Fruit fly (Drosophila melanogaster) whole organism, prepupa: ENCODE measurements around the gene bel.

ENCODE experiments used
- CG10631 ChIP-seq: fragments of 200-800 bp; sonication (Bioruptor generic); optimal IDR thresholded peaks from 2 replicates; lab custom pipeline; 2016; ENCODE audit warnings: missing biosample characterization, missing genetic modification characterization
- CG10669 ChIP-seq: fragments of 200-800 bp; sonication (Bioruptor generic); optimal IDR thresholded peaks from 3 replicates; lab custom pipeline; 2018; ENCODE audit warnings: missing biosample characterization, mild to moderate bottlenecking, missing genetic modification characterization, moderate library complexity
- CG11294 ChIP-seq: fragments of 200-800 bp; sonication (Bioruptor generic); IDR thresholded peaks from 2 replicates; pipeline ENCODE4 v1.3.6; 2022; ENCODE audit warnings: missing biosample characterization, missing genetic modification characterization
- CG11762 ChIP-seq: fragments of 200-800 bp; sonication (Bioruptor generic); optimal IDR thresholded peaks from 3 replicates; lab custom pipeline; 2016; ENCODE audit warnings: missing biosample characterization, missing genetic modification characterization; ENCODE audit not compliant: insufficient read depth
- CG11902 ChIP-seq: fragments of 200-800 bp; sonication (Bioruptor generic); optimal IDR thresholded peaks from 3 replicates; lab custom pipeline; 2016; ENCODE audit warnings: missing biosample characterization, missing genetic modification characterization
- CG15336 ChIP-seq: fragments of 200-800 bp; sonication (Bioruptor generic); IDR thresholded peaks from 2 replicates; pipeline ENCODE4 v1.3.6; 2022; ENCODE audit warnings: missing biosample characterization, missing genetic modification characterization
- CG16779 ChIP-seq: fragments of 200-800 bp; sonication (Bioruptor generic); optimal IDR thresholded peaks from 3 replicates; lab custom pipeline; 2017; ENCODE audit warnings: missing biosample characterization, mild to moderate bottlenecking, missing genetic modification characterization
- CG3032 ChIP-seq: fragments of 200-800 bp; optimal IDR thresholded peaks from 2 replicates; lab custom pipeline; 2019; ENCODE audit warnings: missing biosample characterization, mild to moderate bottlenecking, missing genetic modification characterization, moderate library complexity
- CG31627 ChIP-seq: fragments of 200-800 bp; sonication (Bioruptor generic); optimal IDR thresholded peaks from 3 replicates; lab custom pipeline; 2016; ENCODE audit warnings: missing biosample characterization, missing genetic modification characterization
- CG32006 ChIP-seq: fragments of 200-800 bp; sonication (Bioruptor generic); optimal IDR thresholded peaks from 3 replicates; lab custom pipeline; 2017; ENCODE audit warnings: missing biosample characterization, mild to moderate bottlenecking, missing genetic modification characterization
- CG34406 ChIP-seq: fragments of 200-800 bp; sonication (Bioruptor generic); optimal IDR thresholded peaks from 3 replicates; lab custom pipeline; 2016; ENCODE audit warnings: missing biosample characterization, missing genetic modification characterization
- CG3919 ChIP-seq: fragments of 200-800 bp; sonication (Bioruptor generic); optimal IDR thresholded peaks from 3 replicates; lab custom pipeline; 2016; ENCODE audit warnings: missing biosample characterization, missing genetic modification characterization
- CG4318 ChIP-seq: fragments of 200-800 bp; sonication (Bioruptor generic); optimal IDR thresholded peaks from 3 replicates; lab custom pipeline; 2017; ENCODE audit warnings: missing biosample characterization, mild to moderate bottlenecking, missing genetic modification characterization
- CG6163 ChIP-seq: fragments of 200-800 bp; sonication (Bioruptor generic); IDR thresholded peaks from 3 replicates; pipeline ENCODE4 v1.3.6; 2022; ENCODE audit warnings: missing biosample characterization, missing genetic modification characterization
- CG6276 ChIP-seq: fragments of 200-800 bp; sonication (Bioruptor generic); optimal IDR thresholded peaks from 2 replicates; lab custom pipeline; 2017; ENCODE audit warnings: missing biosample characterization, mild to moderate bottlenecking, missing genetic modification characterization
- CG6792 ChIP-seq: fragments of 200-800 bp; sonication (Bioruptor generic); optimal IDR thresholded peaks from 3 replicates; lab custom pipeline; 2016; ENCODE audit warnings: missing biosample characterization, missing genetic modification characterization
- CG6808 ChIP-seq: fragments of 200-800 bp; sonication (Bioruptor generic); optimal IDR thresholded peaks from 3 replicates; lab custom pipeline; 2017; ENCODE audit warnings: missing biosample characterization, missing genetic modification characterization, mild to moderate bottlenecking, moderate library complexity, missing genetic modification reagents
- CG7368 ChIP-seq: fragments of 200-800 bp; sonication (Bioruptor generic); optimal IDR thresholded peaks from 3 replicates; lab custom pipeline; 2016; ENCODE audit warnings: missing biosample characterization, missing genetic modification characterization
- CG8119 ChIP-seq: fragments of 200-800 bp; sonication (Bioruptor generic); IDR thresholded peaks from 3 replicates; pipeline ENCODE4 v1.3.6; 2022; ENCODE audit warnings: missing biosample characterization, missing genetic modification characterization
- CG8319 ChIP-seq: fragments of 200-800 bp; sonication (Bioruptor generic); optimal IDR thresholded peaks from 3 replicates; lab custom pipeline; 2016; ENCODE audit warnings: missing biosample characterization, missing genetic modification characterization
- CG8632 ChIP-seq: fragments of 200-800 bp; sonication (Bioruptor generic); optimal IDR thresholded peaks from 3 replicates; lab custom pipeline; 2016; ENCODE audit warnings: missing biosample characterization, missing genetic modification characterization
- CG9139 ChIP-seq: fragments of 200-800 bp; sonication (Bioruptor generic); optimal IDR thresholded peaks from 3 replicates; lab custom pipeline; 2017; ENCODE audit warnings: missing biosample characterization, mild to moderate bottlenecking, missing genetic modification characterization
- Eip78C ChIP-seq: fragments of 200-800 bp; sonication (Bioruptor generic); peaks from one replicate; lab custom pipeline; 2016; ENCODE audit warnings: missing biosample characterization, missing genetic modification characterization
- Eip93F ChIP-seq: fragments of 200-800 bp; sonication (Bioruptor generic); optimal IDR thresholded peaks from 2 replicates; lab custom pipeline; 2016; ENCODE audit warnings: missing biosample characterization, mild to moderate bottlenecking, missing genetic modification characterization
- Ets21C ChIP-seq: fragments of 200-800 bp; sonication (Bioruptor generic); optimal IDR thresholded peaks from 3 replicates; lab custom pipeline; 2016; ENCODE audit warnings: missing biosample characterization, missing genetic modification characterization
- Ets96B ChIP-seq: fragments of 200-800 bp; optimal IDR thresholded peaks from 2 replicates; lab custom pipeline; 2019; ENCODE audit warnings: missing biosample characterization, mild to moderate bottlenecking, missing genetic modification characterization, moderate library complexity
- Gug ChIP-seq: fragments of 200-800 bp; sonication (Bioruptor generic); IDR thresholded peaks from 2 replicates; pipeline ENCODE4 v1.3.6; 2022; ENCODE audit warnings: missing biosample characterization, missing genetic modification characterization
- Hr38 ChIP-seq: sonication (Bioruptor generic); optimal IDR thresholded peaks from 2 replicates; lab custom pipeline; 2016; ENCODE audit warnings: missing biosample characterization, missing genetic modification characterization
- Hr39 ChIP-seq: fragments of 200-800 bp; sonication (Bioruptor generic); optimal IDR thresholded peaks from 2 replicates; lab custom pipeline; 2016; ENCODE audit warnings: missing biosample characterization, missing genetic modification characterization
- Lpt ChIP-seq: fragments of 200-800 bp; sonication (Bioruptor generic); optimal IDR thresholded peaks from 3 replicates; lab custom pipeline; 2016; ENCODE audit warnings: missing biosample characterization, missing genetic modification characterization
- Met ChIP-seq: fragments of 200-800 bp; sonication (Bioruptor generic); optimal IDR thresholded peaks from 3 replicates; lab custom pipeline; 2016; ENCODE audit warnings: missing biosample characterization, missing genetic modification characterization
- Smox ChIP-seq: fragments of 200-800 bp; sonication (Bioruptor generic); optimal IDR thresholded peaks from 3 replicates; lab custom pipeline; 2016; ENCODE audit warnings: missing biosample characterization, missing genetic modification characterization
- Sox14 ChIP-seq: fragments of 200-800 bp; sonication (Bioruptor generic); optimal IDR thresholded peaks from 3 replicates; lab custom pipeline; 2016; ENCODE audit warnings: missing biosample characterization, missing genetic modification characterization
- Sox15 ChIP-seq: fragments of 200-800 bp; sonication (Bioruptor generic); optimal IDR thresholded peaks from 3 replicates; lab custom pipeline; 2016; ENCODE audit warnings: missing biosample characterization, missing genetic modification characterization
- achi ChIP-seq: fragments of 200-800 bp; sonication (Bioruptor generic); optimal IDR thresholded peaks from 3 replicates; lab custom pipeline; 2016; ENCODE audit warnings: missing biosample characterization, missing genetic modification characterization
- acj6 ChIP-seq: fragments of 200-800 bp; sonication (Bioruptor generic); optimal IDR thresholded peaks from 3 replicates; lab custom pipeline; 2016; ENCODE audit warnings: missing biosample characterization, missing genetic modification characterization
- cyc ChIP-seq: fragments of 200-800 bp; sonication (Bioruptor generic); optimal IDR thresholded peaks from 3 replicates; lab custom pipeline; 2016; ENCODE audit warnings: missing biosample characterization, missing genetic modification characterization
- dsx ChIP-seq: fragments of 200-800 bp; optimal IDR thresholded peaks from 3 replicates; lab custom pipeline; 2019; ENCODE audit warnings: missing biosample characterization, mild to moderate bottlenecking, missing genetic modification characterization, moderate library complexity; ENCODE audit not compliant: poor library complexity, severe bottlenecking
- eg ChIP-seq: fragments of 200-800 bp; sonication (Bioruptor generic); IDR thresholded peaks from 3 replicates; pipeline ENCODE4 v1.3.6; 2022; ENCODE audit warnings: missing biosample characterization, missing genetic modification characterization
- esn ChIP-seq: fragments of 200-800 bp; sonication (Bioruptor generic); optimal IDR thresholded peaks from 2 replicates; lab custom pipeline; 2016; ENCODE audit warnings: missing biosample characterization, mild to moderate bottlenecking, missing genetic modification characterization, moderate library complexity
- fd85E ChIP-seq: fragments of 200-800 bp; sonication (Bioruptor generic); optimal IDR thresholded peaks from 3 replicates; lab custom pipeline; 2016; ENCODE audit warnings: missing biosample characterization, missing genetic modification characterization
- fkh ChIP-seq: fragments of 200-800 bp; sonication (Bioruptor generic); optimal IDR thresholded peaks from 3 replicates; lab custom pipeline; 2017; ENCODE audit warnings: missing biosample characterization, mild to moderate bottlenecking, missing genetic modification characterization, moderate library complexity
- lz ChIP-seq: fragments of 200-800 bp; sonication (Bioruptor generic); optimal IDR thresholded peaks from 3 replicates; lab custom pipeline; 2016; ENCODE audit warnings: missing biosample characterization, missing genetic modification characterization
- net ChIP-seq: fragments of 200-800 bp; sonication (Bioruptor generic); optimal IDR thresholded peaks from 3 replicates; lab custom pipeline; 2016; ENCODE audit warnings: missing biosample characterization, missing genetic modification characterization
- pdm3 ChIP-seq: fragments of 200-800 bp; sonication (Bioruptor generic); optimal IDR thresholded peaks from 3 replicates; lab custom pipeline; 2016; ENCODE audit warnings: missing biosample characterization, missing genetic modification characterization
- salr ChIP-seq, 2 experiments: fragments of 200-800 bp; sonication (Bioruptor generic); optimal IDR thresholded peaks; 3 replicates each; lab custom pipeline; 2016 to 2018; ENCODE audit warnings: missing biosample characterization in 2 of 2, missing genetic modification characterization in 2 of 2, mild to moderate bottlenecking in 1 of 2
- spab ChIP-seq: fragments of 200-800 bp; sonication (Bioruptor generic); optimal IDR thresholded peaks from 2 replicates; lab custom pipeline; 2017; ENCODE audit warnings: missing biosample characterization, mild to moderate bottlenecking, missing genetic modification characterization, missing genetic modification reagents
- ss ChIP-seq, 2 experiments: fragments of 200-800 bp; sonication (Bioruptor generic); optimal IDR thresholded peaks; 2 replicates in 1 of 2; 3 replicates in 1 of 2; lab custom pipeline; 2017 to 2018; ENCODE audit warnings: mild to moderate bottlenecking in 2 of 2, missing biosample characterization in 2 of 2, missing genetic modification characterization in 2 of 2, moderate library complexity in 1 of 2
- topi ChIP-seq: fragments of 200-800 bp; sonication (Bioruptor generic); optimal IDR thresholded peaks from 3 replicates; lab custom pipeline; 2016; ENCODE audit warnings: missing biosample characterization, missing genetic modification characterization
- vri ChIP-seq: fragments of 200-800 bp; sonication (Bioruptor generic); optimal IDR thresholded peaks from 3 replicates; lab custom pipeline; 2016; ENCODE audit warnings: missing biosample characterization, mild to moderate bottlenecking, missing genetic modification characterization

bel gene

dm6 chr3R:8654058-8654457 lies 6.5 kb downstream of the bel start:
- TF ChIP-seq fkh (GFP tag; lab: Kevin White, UChicago) = peak; percentile 40
- TF ChIP-seq CG8119 = no peak
- TF ChIP-seq, all 60 proteins: peak for 1

dm6 chr3R:8652731-8653130 lies 7.8 kb downstream of the bel start, which contains the start of the genes Sys1 and Dhod:
Gene Sys1, plus strand, starts transcription at chr3R:8652821.
Gene Dhod, minus strand, starts transcription at chr3R:8652916.
- peak; percentile 67 for TF ChIP-seq Gug (GFP tag; lab: Robert Waterston, UW)
- peak; percentile 25 for TF ChIP-seq dsx
- TF ChIP-seq Ets21C (GFP tag; lab: Kevin White, UChicago) = peak; percentile 79
- TF ChIP-seq Sox14 (GFP tag; lab: Kevin White, UChicago) = peak; percentile 85
- peak; percentile 81 for TF ChIP-seq CG3919 (GFP tag; lab: Kevin White, UChicago)
- peak; percentile 79 for TF ChIP-seq Met
- peak; percentile 84 for TF ChIP-seq CG31627 (GFP tag; lab: Kevin White, UChicago)
- TF ChIP-seq esn (GFP tag; lab: Kevin White, UChicago) = peak; percentile 85
- peak; percentile 86 for TF ChIP-seq Hr39 (GFP tag; lab: Kevin White, UChicago)
- peak; percentile 59 for TF ChIP-seq vri
- peak in 1 of 2 experiments; percentile 15 for TF ChIP-seq ss (GFP tag; optimal IDR thresholded peaks at IDR 0.05; lab: Kevin White, UChicago)
- TF ChIP-seq CG10669 (GFP tag; lab: Kevin White, UChicago) = peak; percentile 39
- TF ChIP-seq lz (GFP tag; lab: Kevin White, UChicago) = peak; percentile 81
- TF ChIP-seq net (GFP tag; lab: Kevin White, UChicago) = peak; percentile 61
- TF ChIP-seq pdm3 (GFP tag; lab: Kevin White, UChicago) = peak; percentile 85
- TF ChIP-seq fkh (GFP tag; lab: Kevin White, UChicago) = no peak
- TF ChIP-seq Sox15 (GFP tag; lab: Kevin White, UChicago) = peak; percentile 65
- peak; percentile 77 for TF ChIP-seq acj6 (GFP tag; lab: Kevin White, UChicago)
- TF ChIP-seq CG11902 (GFP tag; lab: Kevin White, UChicago) = peak; percentile 64
- TF ChIP-seq CG8119 = peak; percentile 53; the same call in 1 of the 3 replicates
- peak; percentile 81 for TF ChIP-seq Smox (GFP tag; lab: Kevin White, UChicago)
- peak; percentile 79 for TF ChIP-seq topi
- peak; percentile 69; the same call in 2 of the 3 replicates for TF ChIP-seq CG6163 (GFP tag; lab: Robert Waterston, UW)
- TF ChIP-seq CG6792 = peak; percentile 65
- peak; percentile 73; the same call in 2 of the 3 replicates for TF ChIP-seq eg (GFP tag; lab: Robert Waterston, UW)
- peak; percentile 45 for TF ChIP-seq CG8632
- TF ChIP-seq CG32006 (GFP tag; lab: Kevin White, UChicago) = peak; percentile 70
- peak; percentile 44 for TF ChIP-seq Lpt (GFP tag; lab: Kevin White, UChicago)
- no peak for TF ChIP-seq CG9139 (GFP tag; lab: Kevin White, UChicago)
- TF ChIP-seq Ets96B (tag; lab: Kevin White, UChicago) = peak; percentile 54
- TF ChIP-seq CG11762 (GFP tag; lab: Kevin White, UChicago) = peak; percentile 37
- no peak for TF ChIP-seq CG6276
- TF ChIP-seq achi (GFP tag; lab: Kevin White, UChicago) = peak; percentile 73
- TF ChIP-seq Hr38 (GFP tag; lab: Kevin White, UChicago) = peak; percentile 77
- TF ChIP-seq CG15336 (GFP tag; lab: Robert Waterston, UW) = peak; percentile 64
- TF ChIP-seq CG4318 (GFP tag; lab: Kevin White, UChicago) = peak; percentile 32
- peak; percentile 74 for TF ChIP-seq CG8319 (GFP tag; lab: Kevin White, UChicago)
- no peak for TF ChIP-seq spab (GFP tag; lab: Kevin White, UChicago)
- TF ChIP-seq CG34406 (GFP tag; lab: Kevin White, UChicago) = peak; percentile 63
- TF ChIP-seq CG10631 (GFP tag; lab: Kevin White, UChicago) = peak; percentile 81
- peak; percentile 89 for TF ChIP-seq Eip78C (GFP tag; lab: Kevin White, UChicago)
- TF ChIP-seq Eip93F (GFP tag; lab: Kevin White, UChicago) = no peak
- TF ChIP-seq CG7368 (GFP tag; lab: Kevin White, UChicago) = peak; percentile 69
- TF ChIP-seq fd85E (GFP tag; lab: Kevin White, UChicago) = no peak
- TF ChIP-seq CG11294 = peak; percentile 53; the same call in 1 of the 2 replicates
- TF ChIP-seq CG16779 (tag; lab: Kevin White, UChicago) = no peak
- peak; percentile 53 for TF ChIP-seq CG3032
- TF ChIP-seq CG6808 (GFP tag; lab: Kevin White, UChicago) = peak; percentile 15
- peak; percentile 82 for TF ChIP-seq cyc
- TF ChIP-seq salr (GFP tag; optimal IDR thresholded peaks at IDR 0.05; lab: Kevin White, UChicago) = peak in 1 of 2 experiments; percentile 45
